Worm (Caenorhabditis elegans) whole organism, young adult: ENCODE measurements around the gene mec-4.

Experiments
- D2030.7 ChIP-seq: fragments of 200-800 bp; sonication (Bioruptor generic); IDR thresholded peaks from 2 replicates; pipeline ENCODE4 v1.3.6; 2022; ENCODE audit warnings: missing genetic modification reagents, missing genetic modification characterization, missing compliant biosample characterization
- F39B2.1 ChIP-seq: fragments of 200-800 bp; sonication (Bioruptor generic); IDR thresholded peaks from 2 replicates; pipeline ENCODE4 v1.3.6; 2022; ENCODE audit warnings: missing genetic modification reagents, missing genetic modification characterization, missing compliant biosample characterization
- F57A8.1 ChIP-seq: fragments of 200-800 bp; sonication (Bioruptor generic); optimal IDR thresholded peaks from 2 replicates; lab custom pipeline; 2018; ENCODE audit warnings: mild to moderate bottlenecking, missing genetic modification characterization, moderate library complexity, missing compliant biosample characterization
- K11D2.4 ChIP-seq: fragments of 200-800 bp; sonication (Bioruptor generic); IDR thresholded peaks from 2 replicates; pipeline ENCODE4 v1.3.6; 2022; ENCODE audit warnings: missing genetic modification reagents, missing genetic modification characterization, missing compliant biosample characterization
- K12H6.12 ChIP-seq: fragments of 200-800 bp; sonication (Bioruptor generic); optimal IDR thresholded peaks from 2 replicates; lab custom pipeline; 2018; ENCODE audit warnings: mild to moderate bottlenecking, missing genetic modification characterization, missing compliant biosample characterization
- Y79H2A.3 ChIP-seq: fragments of 200-800 bp; sonication (Bioruptor generic); conservative IDR thresholded peaks from 2 replicates; pipeline ENCODE4 v1.3.6; 2022; ENCODE audit warnings: missing genetic modification reagents, missing genetic modification characterization, missing compliant biosample characterization
- atf-7 ChIP-seq: sonication (generic microtip); optimal IDR thresholded peaks from 2 replicates; lab custom pipeline; 2017; ENCODE audit warnings: mild to moderate bottlenecking, missing genetic modification characterization, missing compliant biosample characterization
- ceh-100 ChIP-seq: fragments of 200-800 bp; sonication (Bioruptor generic); IDR thresholded peaks from 2 replicates; pipeline ENCODE4 v1.3.6; 2022; ENCODE audit warnings: missing genetic modification reagents, missing genetic modification characterization, missing compliant biosample characterization
- egrh-3 ChIP-seq: fragments of 200-800 bp; sonication (Bioruptor generic); IDR thresholded peaks from 2 replicates; pipeline ENCODE4 v1.3.6; 2022; ENCODE audit warnings: missing genetic modification reagents, missing genetic modification characterization, missing compliant biosample characterization
- nhr-120 ChIP-seq: fragments of 200-800 bp; sonication (Bioruptor generic); IDR thresholded peaks from 2 replicates; pipeline ENCODE4 v1.3.6; 2022; ENCODE audit warnings: missing genetic modification characterization, missing compliant biosample characterization
- pbrm-1 ChIP-seq: fragments of 200-800 bp; sonication (Bioruptor generic); IDR thresholded peaks from 2 replicates; pipeline ENCODE4 v1.3.6; 2022; ENCODE audit warnings: missing genetic modification reagents, missing genetic modification characterization, missing compliant biosample characterization
- snpc-4 ChIP-seq, 5 experiments: fragments of 150-350 bp in 1 of 5; sonication (generic microtip) in 4 of 5; optimal IDR thresholded peaks; 2 replicates each; lab custom pipeline; 2014 to 2018; ENCODE audit warnings: missing genetic modification characterization in 5 of 5, missing biosample characterization in 3 of 5, antibody characterized with exemption in 2 of 5, mild to moderate bottlenecking in 2 of 5, missing compliant biosample characterization in 2 of 5, missing genotype in 2 of 5, moderate library complexity in 2 of 5, missing genetic modification reagents in 1 of 5
- unc-62 ChIP-seq: fragments of 150-350 bp; optimal IDR thresholded peaks from 2 replicates; lab custom pipeline; 2014; ENCODE audit warnings: missing biosample characterization, missing genetic modification reagents, missing genetic modification characterization

DNA sequence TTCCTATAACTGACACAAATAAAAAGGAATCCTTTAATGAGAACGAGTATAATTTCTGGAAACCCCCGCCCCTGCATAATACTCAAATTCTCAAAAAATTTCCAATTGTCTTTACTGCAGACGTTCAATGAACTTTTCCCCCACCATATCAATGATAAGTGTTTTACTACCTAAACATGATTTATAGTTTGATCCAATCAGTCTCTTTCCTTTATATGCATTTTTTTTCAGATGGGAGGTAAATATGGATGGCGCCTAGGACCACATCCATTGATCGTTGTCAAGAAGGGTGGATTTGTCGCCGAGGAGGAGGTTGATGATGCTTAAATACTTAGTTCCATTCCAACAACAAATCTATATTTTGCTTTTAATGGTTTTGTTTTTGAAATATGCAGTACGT, 19.8 kb downstream of the mec-4 start:
- TF ChIP-seq egrh-3 (GFP tag; lab: Robert Waterston, UW), result no peak
- TF ChIP-seq ceh-100, result no peak
- TF ChIP-seq F57A8.1 (GFP tag; lab: Kevin White, UChicago), result no peak
- no peak for TF ChIP-seq pbrm-1 (GFP tag; lab: Robert Waterston, UW)
- no peak for TF ChIP-seq atf-7 (tag; lab: Kevin White, UChicago)
- TF ChIP-seq unc-62 (GFP tag; lab: Kevin White, UChicago), result no peak
- TF ChIP-seq snpc-4 (GFP tag; optimal IDR thresholded peaks at IDR 0.05; lab: Kevin White, UChicago), result no peak
- no peak for TF ChIP-seq snpc-4 (tag; optimal IDR thresholded peaks at IDR 0.05; lab: Kevin White, UChicago)
- TF ChIP-seq D2030.7 (GFP tag; lab: Robert Waterston, UW), result no peak
- TF ChIP-seq K12H6.12 (tag; lab: Kevin White, UChicago), result no peak
- no peak for TF ChIP-seq Y79H2A.3 (GFP tag; lab: Robert Waterston, UW)
- TF ChIP-seq nhr-120 (GFP tag; lab: Robert Waterston, UW), result no peak
- TF ChIP-seq F39B2.1, result no peak
- no peak for TF ChIP-seq K11D2.4
